Fruit fly (Drosophila melanogaster) whole organism, embryonic: ENCODE data around the gene Pgls.

Experiments used
- Blimp-1 ChIP-seq: fragments of 200-800 bp; sonication (Bioruptor generic); optimal IDR thresholded peaks from 3 replicates; lab custom pipeline; 2018; ENCODE audit warnings: missing biosample characterization, missing genetic modification characterization, mild to moderate bottlenecking, moderate library complexity, missing genetic modification reagents
- CG10274 ChIP-seq: fragments of 200-800 bp; sonication (Bioruptor generic); optimal IDR thresholded peaks from 3 replicates; lab custom pipeline; 2017; ENCODE audit warnings: missing biosample characterization, mild to moderate bottlenecking, missing genetic modification characterization
- CG12071 ChIP-seq: fragments of 200-800 bp; sonication (Bioruptor generic); optimal IDR thresholded peaks from 3 replicates; lab custom pipeline; 2018; ENCODE audit warnings: missing biosample characterization, mild to moderate bottlenecking, missing genetic modification characterization
- CG12219 ChIP-seq: fragments of 200-800 bp; sonication (Bioruptor generic); optimal IDR thresholded peaks from 3 replicates; lab custom pipeline; 2018; ENCODE audit warnings: missing biosample characterization, mild to moderate bottlenecking, missing genetic modification characterization
- CG12659 ChIP-seq: fragments of 200-800 bp; sonication (Bioruptor generic); optimal IDR thresholded peaks from 3 replicates; lab custom pipeline; 2017; ENCODE audit warnings: mild to moderate bottlenecking, missing biosample characterization, missing genetic modification reagents, missing genetic modification characterization
- CG13894 ChIP-seq: fragments of 200-800 bp; sonication (Bioruptor generic); optimal IDR thresholded peaks from 3 replicates; lab custom pipeline; 2018; ENCODE audit warnings: missing biosample characterization, mild to moderate bottlenecking, missing genetic modification characterization, moderate library complexity
- CG14050 ChIP-seq: fragments of 200-800 bp; sonication (Bioruptor generic); IDR thresholded peaks from 3 replicates; pipeline ENCODE4 v1.3.6; 2022; ENCODE audit warnings: missing biosample characterization, missing genetic modification characterization
- CG14667 ChIP-seq: fragments of 200-800 bp; sonication (Bioruptor generic); IDR thresholded peaks from 2 replicates; pipeline ENCODE4 v1.3.6; 2022; ENCODE audit warnings: missing biosample characterization, missing genetic modification characterization
- CG16863 ChIP-seq: fragments of 200-800 bp; sonication (Bioruptor generic); optimal IDR thresholded peaks from 3 replicates; lab custom pipeline; 2016; ENCODE audit warnings: missing biosample characterization, missing genetic modification characterization
- CG17361 ChIP-seq: fragments of 200-800 bp; sonication (Bioruptor generic); IDR thresholded peaks from 3 replicates; pipeline ENCODE4 v1.3.6; 2022; ENCODE audit warnings: missing biosample characterization, missing genetic modification characterization
- CG17385 ChIP-seq: fragments of 200-800 bp; sonication (Bioruptor generic); optimal IDR thresholded peaks from 3 replicates; lab custom pipeline; 2018; ENCODE audit warnings: missing biosample characterization, mild to moderate bottlenecking, missing genetic modification characterization
- CG1832 ChIP-seq: fragments of 200-800 bp; sonication (Bioruptor generic); optimal IDR thresholded peaks from 2 replicates; lab custom pipeline; 2017; ENCODE audit warnings: missing biosample characterization, mild to moderate bottlenecking, missing genetic modification characterization, inconsistent platforms
- CG2712 ChIP-seq: fragments of 200-800 bp; optimal IDR thresholded peaks from 3 replicates; lab custom pipeline; 2019; ENCODE audit warnings: missing biosample characterization, mild to moderate bottlenecking, missing genetic modification characterization, moderate library complexity
- CG32532 ChIP-seq: fragments of 200-800 bp; sonication (Bioruptor generic); IDR thresholded peaks from 2 replicates; pipeline ENCODE4 v1.3.6; 2022; ENCODE audit warnings: missing biosample characterization, missing genetic modification characterization
- CG4424 ChIP-seq: fragments of 200-800 bp; sonication (Bioruptor generic); optimal IDR thresholded peaks from 3 replicates; lab custom pipeline; 2016; ENCODE audit warnings: missing biosample characterization, missing genetic modification characterization
- CG5245 ChIP-seq: fragments of 200-800 bp; sonication (Bioruptor generic); optimal IDR thresholded peaks from 3 replicates; lab custom pipeline; 2016; ENCODE audit warnings: missing biosample characterization, missing genetic modification characterization
- CG6654 ChIP-seq: fragments of 200-800 bp; sonication (Bioruptor generic); optimal IDR thresholded peaks from 2 replicates; lab custom pipeline; 2017; ENCODE audit warnings: missing biosample characterization, mild to moderate bottlenecking, missing genetic modification characterization
- CG7271 ChIP-seq: fragments of 200-800 bp; sonication (Bioruptor generic); optimal IDR thresholded peaks from 2 replicates; lab custom pipeline; 2018; ENCODE audit warnings: missing biosample characterization, mild to moderate bottlenecking, missing genetic modification characterization, moderate library complexity
- CG7745 ChIP-seq: fragments of 200-800 bp; sonication (Bioruptor generic); optimal IDR thresholded peaks from 2 replicates; lab custom pipeline; 2018; ENCODE audit warnings: missing biosample characterization, mild to moderate bottlenecking, missing genetic modification characterization, moderate library complexity
- CG7839 ChIP-seq: fragments of 200-800 bp; sonication (Bioruptor generic); optimal IDR thresholded peaks from 3 replicates; lab custom pipeline; 2018; ENCODE audit warnings: missing biosample characterization, mild to moderate bottlenecking, missing genetic modification characterization, moderate library complexity
- CG9727 ChIP-seq: fragments of 200-800 bp; sonication (Bioruptor generic); optimal IDR thresholded peaks from 3 replicates; lab custom pipeline; 2017; ENCODE audit warnings: missing biosample characterization, mild to moderate bottlenecking, missing genetic modification characterization
- D19A ChIP-seq: fragments of 200-800 bp; optimal IDR thresholded peaks from 3 replicates; lab custom pipeline; 2019; ENCODE audit warnings: missing biosample characterization, mild to moderate bottlenecking, missing genetic modification characterization, moderate library complexity
- Neu2 ChIP-seq: fragments of 200-800 bp; sonication (Bioruptor generic); optimal IDR thresholded peaks from 3 replicates; lab custom pipeline; 2016; ENCODE audit warnings: missing biosample characterization, missing genetic modification characterization, borderline replicate concordance
- Nf-YB ChIP-seq: fragments of 200-800 bp; sonication (Bioruptor generic); optimal IDR thresholded peaks from 3 replicates; lab custom pipeline; 2019; ENCODE audit warnings: missing biosample characterization, mild to moderate bottlenecking, missing genetic modification characterization, moderate library complexity
- Six4 ChIP-seq: fragments of 200-800 bp; sonication (Bioruptor generic); optimal IDR thresholded peaks from 2 replicates; lab custom pipeline; 2016; ENCODE audit warnings: missing biosample characterization, missing genetic modification characterization
- Sox102F ChIP-seq: fragments of 200-800 bp; sonication (Bioruptor generic); optimal IDR thresholded peaks from 2 replicates; lab custom pipeline; 2018; ENCODE audit warnings: missing biosample characterization, mild to moderate bottlenecking, missing genetic modification characterization, moderate library complexity
- Ssrp ChIP-seq: fragments of 200-800 bp; sonication (Bioruptor generic); optimal IDR thresholded peaks from 2 replicates; lab custom pipeline; 2018; ENCODE audit warnings: missing biosample characterization, mild to moderate bottlenecking, missing genetic modification characterization, moderate library complexity
- Tbp ChIP-seq: fragments of >200 bp; optimal IDR thresholded peaks from 2 replicates; lab custom pipeline; 2018; ENCODE audit warnings: missing biosample characterization, missing genetic modification characterization
- ash1 ChIP-seq: fragments of 200-800 bp; sonication (Bioruptor generic); optimal IDR thresholded peaks from 2 replicates; lab custom pipeline; 2018; ENCODE audit warnings: missing biosample characterization, mild to moderate bottlenecking, missing genetic modification characterization
- bab2 ChIP-seq: fragments of 200-800 bp; sonication (Bioruptor generic); optimal IDR thresholded peaks from 2 replicates; lab custom pipeline; 2016; ENCODE audit warnings: missing biosample characterization, missing genetic modification characterization
- bcd ChIP-seq: fragments of 200-800 bp; sonication (Bioruptor generic); optimal IDR thresholded peaks from 2 replicates; lab custom pipeline; 2017; ENCODE audit warnings: missing biosample characterization, mild to moderate bottlenecking, missing genetic modification characterization
- bigmax ChIP-seq: fragments of 200-800 bp; sonication (Bioruptor generic); optimal IDR thresholded peaks from 2 replicates; lab custom pipeline; 2018; ENCODE audit warnings: missing biosample characterization, mild to moderate bottlenecking, missing genetic modification characterization
- bsh ChIP-seq, 2 experiments: fragments of 200-800 bp; sonication (Bioruptor generic); optimal IDR thresholded peaks; 2 replicates each; lab custom pipeline; 2017 to 2018; ENCODE audit warnings: mild to moderate bottlenecking in 2 of 2, missing biosample characterization in 2 of 2, missing genetic modification characterization in 2 of 2, moderate library complexity in 1 of 2
- chn ChIP-seq: fragments of 200-800 bp; sonication (Bioruptor generic); optimal IDR thresholded peaks from 2 replicates; lab custom pipeline; 2016; ENCODE audit warnings: missing biosample characterization, missing genetic modification characterization
- dmrt11E ChIP-seq: fragments of 200-800 bp; sonication (Bioruptor generic); optimal IDR thresholded peaks from 3 replicates; lab custom pipeline; 2018; ENCODE audit warnings: missing biosample characterization, mild to moderate bottlenecking, missing genetic modification characterization, moderate library complexity
- esg ChIP-seq: fragments of 200-800 bp; sonication (Bioruptor generic); conservative IDR thresholded peaks from 2 replicates; pipeline ENCODE4 v1.3.6; 2022; ENCODE audit warnings: missing biosample characterization, missing genetic modification characterization
- eve ChIP-seq, 2 experiments: fragments of >200 bp; optimal IDR thresholded peaks; 2 replicates each; lab custom pipeline; 2017; ENCODE audit warnings: missing biosample characterization in 2 of 2, missing genetic modification characterization in 2 of 2
- fd64A ChIP-seq: fragments of 200-800 bp; sonication (Bioruptor generic); optimal IDR thresholded peaks from 3 replicates; lab custom pipeline; 2018; ENCODE audit warnings: missing biosample characterization, mild to moderate bottlenecking, missing genetic modification characterization
- gce ChIP-seq: fragments of 200-800 bp; sonication (Bioruptor generic); IDR thresholded peaks from 3 replicates; pipeline ENCODE4 v1.3.6; 2022; ENCODE audit warnings: missing biosample characterization, missing genetic modification characterization
- grau ChIP-seq: fragments of 200-800 bp; optimal IDR thresholded peaks from 3 replicates; lab custom pipeline; 2019; ENCODE audit warnings: missing biosample characterization, mild to moderate bottlenecking, missing genetic modification characterization, moderate library complexity
- gsb ChIP-seq: fragments of 200-800 bp; sonication (Bioruptor generic); IDR thresholded peaks from 2 replicates; pipeline ENCODE4 v1.3.6; 2022; ENCODE audit warnings: missing biosample characterization, missing genetic modification characterization
- ham ChIP-seq: fragments of 200-800 bp; sonication (Bioruptor generic); IDR thresholded peaks from 2 replicates; pipeline ENCODE4 v1.3.6; 2022; ENCODE audit warnings: missing biosample characterization, missing genetic modification characterization
- klu ChIP-seq: fragments of 200-800 bp; sonication (Bioruptor generic); IDR thresholded peaks from 2 replicates; pipeline ENCODE4 v1.3.6; 2022; ENCODE audit warnings: missing biosample characterization, missing genetic modification characterization
- kni ChIP-seq: fragments of 200-800 bp; sonication (Bioruptor generic); optimal IDR thresholded peaks from 3 replicates; lab custom pipeline; 2017; ENCODE audit warnings: mild to moderate bottlenecking, missing biosample characterization, missing genetic modification reagents, missing genetic modification characterization
- org-1 ChIP-seq: fragments of 200-800 bp; sonication (Bioruptor generic); optimal IDR thresholded peaks from 2 replicates; lab custom pipeline; 2017; ENCODE audit warnings: missing biosample characterization, missing genetic modification characterization
- pnt ChIP-seq: fragments of 200-800 bp; sonication (Bioruptor generic); optimal IDR thresholded peaks from 3 replicates; lab custom pipeline; 2016; ENCODE audit warnings: missing biosample characterization, missing genetic modification characterization
- pzg ChIP-seq: fragments of 200-800 bp; sonication (Bioruptor generic); optimal IDR thresholded peaks from 3 replicates; lab custom pipeline; 2018; ENCODE audit warnings: missing biosample characterization, mild to moderate bottlenecking, missing genetic modification characterization, moderate library complexity
- rib ChIP-seq: fragments of 200-800 bp; sonication (Bioruptor generic); IDR thresholded peaks from 2 replicates; pipeline ENCODE4 v1.3.6; 2022; ENCODE audit warnings: missing biosample characterization, missing genetic modification characterization
- salm ChIP-seq: fragments of 200-800 bp; sonication (Bioruptor generic); optimal IDR thresholded peaks from 2 replicates; lab custom pipeline; 2018; ENCODE audit warnings: missing biosample characterization, mild to moderate bottlenecking, missing genetic modification characterization
- zen2 ChIP-seq: fragments of 200-800 bp; sonication (Bioruptor generic); IDR thresholded peaks from 3 replicates; pipeline ENCODE4 v1.3.6; 2022; ENCODE audit warnings: missing biosample characterization, missing genetic modification characterization; ENCODE audit not compliant: partially characterized antibody
- zf30C ChIP-seq: fragments of 200-800 bp; sonication (Bioruptor generic); optimal IDR thresholded peaks from 3 replicates; lab custom pipeline; 2018; ENCODE audit warnings: missing biosample characterization, mild to moderate bottlenecking, missing genetic modification characterization

Pgls gene

DNA sequence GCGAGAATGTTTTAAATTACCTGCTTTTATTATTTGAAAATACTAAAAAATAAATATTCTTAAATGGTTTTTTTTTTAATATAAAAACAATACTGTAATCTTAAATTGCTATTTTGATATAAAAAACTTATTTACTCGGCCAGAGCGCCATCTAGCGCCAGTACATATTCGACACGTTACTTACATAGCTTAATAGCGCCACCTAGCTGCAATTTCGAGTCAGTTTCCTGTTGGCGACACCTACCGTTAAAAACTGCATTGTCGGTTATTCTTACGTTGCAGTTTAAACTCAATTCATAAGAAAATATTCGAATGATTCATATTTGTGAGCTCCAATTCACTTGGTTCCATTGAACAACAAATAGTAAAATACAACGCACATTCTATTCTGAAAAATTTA, 14.9 kb upstream of the Pgls start (continued):
- TF ChIP-seq gsb (GFP tag; lab: Robert Waterston, UW): no peak
- TF ChIP-seq bsh (GFP tag; optimal IDR thresholded peaks at IDR 0.05; lab: Kevin White, UChicago): peak in 1 of 2 experiments; percentile 56
- TF ChIP-seq Nf-YB (GFP tag; lab: Kevin White, UChicago): no peak
- TF ChIP-seq CG2712 (tag; lab: Kevin White, UChicago): peak; percentile 63
- TF ChIP-seq CG14050 (GFP tag; lab: Robert Waterston, UW): peak; percentile 10; the same call in 1 of the 3 replicates
- peak; percentile 55 for TF ChIP-seq CG12659 (GFP tag; lab: Kevin White, UChicago)
- peak; percentile 35 for TF ChIP-seq CG13894 (tag; lab: Kevin White, UChicago)
- no peak for TF ChIP-seq zf30C
- TF ChIP-seq Ssrp (tag; lab: Kevin White, UChicago): peak; percentile 41
- peak; percentile 70 for TF ChIP-seq CG7839 (tag; lab: Kevin White, UChicago)
- TF ChIP-seq fd64A (GFP tag; lab: Kevin White, UChicago): no peak
- no peak for TF ChIP-seq gce (GFP tag; lab: Robert Waterston, UW)
- TF ChIP-seq pnt: peak; percentile 59
- TF ChIP-seq dmrt11E (tag; lab: Kevin White, UChicago): peak; percentile 49
- TF ChIP-seq Blimp-1 (GFP tag; lab: Kevin White, UChicago): peak; percentile 20
- no peak for TF ChIP-seq kni (GFP tag; lab: Kevin White, UChicago)
- TF ChIP-seq Sox102F (GFP tag; lab: Kevin White, UChicago): peak; percentile 72
- peak; percentile 3 for TF ChIP-seq pzg (GFP tag; lab: Kevin White, UChicago)
- peak; percentile 69 for TF ChIP-seq grau (tag; lab: Kevin White, UChicago)
- no peak for TF ChIP-seq D19A
- TF ChIP-seq chn (GFP tag; lab: Kevin White, UChicago): peak; percentile 53
- 0 out of 2 replicates have a peak, but pooled peaks have one; percentile 15 for TF ChIP-seq esg (GFP tag; lab: Robert Waterston, UW)
- no peak for TF ChIP-seq Neu2 (GFP tag; lab: Kevin White, UChicago)
- TF ChIP-seq CG32532: peak; percentile 82
- TF ChIP-seq CG4424 (GFP tag; lab: Kevin White, UChicago): peak; percentile 67
- TF ChIP-seq CG16863 (GFP tag; lab: Kevin White, UChicago): peak; percentile 50
- TF ChIP-seq CG1832 (GFP tag; lab: Kevin White, UChicago): no peak
- TF ChIP-seq bab2 (GFP tag; lab: Kevin White, UChicago): peak; percentile 66
- TF ChIP-seq org-1 (GFP tag; lab: Kevin White, UChicago): no peak
- no peak for TF ChIP-seq CG7745
- peak; percentile 19 for TF ChIP-seq CG9727 (GFP tag; lab: Kevin White, UChicago)
- no peak for TF ChIP-seq CG7271
- TF ChIP-seq CG17385 (GFP tag; lab: Kevin White, UChicago): peak; percentile 33
- TF ChIP-seq rib (GFP tag; lab: Robert Waterston, UW): no peak
- TF ChIP-seq bcd (GFP tag; lab: Kevin White, UChicago): peak; percentile 67
- no peak for TF ChIP-seq CG12071 (GFP tag; lab: Kevin White, UChicago)
- no peak for TF ChIP-seq ham (GFP tag; lab: Robert Waterston, UW)
- TF ChIP-seq ash1 (GFP tag; lab: Kevin White, UChicago): peak; percentile 11
- TF ChIP-seq Tbp: no peak
- no peak for TF ChIP-seq zen2 (GFP tag; lab: Robert Waterston, UW)
- no peak for TF ChIP-seq CG6654 (GFP tag; lab: Kevin White, UChicago)
- no peak for TF ChIP-seq CG10274
- TF ChIP-seq CG5245 (GFP tag; lab: Kevin White, UChicago): peak; percentile 81
- TF ChIP-seq CG17361 (GFP tag; lab: Robert Waterston, UW): peak; percentile 68
- TF ChIP-seq Six4 (GFP tag; lab: Kevin White, UChicago): peak; percentile 20
- TF ChIP-seq eve (GFP tag; optimal IDR thresholded peaks at IDR 0.05; lab: Kevin White, UChicago): no peak
- no peak for TF ChIP-seq bigmax (GFP tag; lab: Kevin White, UChicago)
- TF ChIP-seq salm (tag; lab: Kevin White, UChicago): no peak
- no peak for TF ChIP-seq CG14667 (GFP tag; lab: Robert Waterston, UW)
- no peak for TF ChIP-seq klu (GFP tag; lab: Robert Waterston, UW)
- peak; percentile 24 for TF ChIP-seq CG12219 (GFP tag; lab: Kevin White, UChicago)
